Worm (Caenorhabditis elegans) whole organism, early embryonic: Measurements from ENCODE around the gene lin-14.

Source experiments
- B0310.2 ChIP-seq: sonication (generic microtip); optimal IDR thresholded peaks from 2 replicates; lab custom pipeline; 2016; ENCODE audit warnings: mild to moderate bottlenecking, missing genetic modification characterization, missing compliant biosample characterization
- F13C5.2 ChIP-seq: sonication (generic microtip); optimal IDR thresholded peaks from 2 replicates; lab custom pipeline; 2017; ENCODE audit warnings: mild to moderate bottlenecking, missing genetic modification characterization, inconsistent platforms, missing compliant biosample characterization
- aly-1 ChIP-seq: sonication (generic microtip); optimal IDR thresholded peaks from 2 replicates; lab custom pipeline; 2016; ENCODE audit warnings: missing genetic modification characterization, missing compliant biosample characterization
- ama-1 ChIP-seq: fragments of 150-350 bp; optimal IDR thresholded peaks from 2 replicates; lab custom pipeline; 2014
- ceh-13 ChIP-seq: fragments of 200-800 bp; sonication (Bioruptor generic); optimal IDR thresholded peaks from 2 replicates; lab custom pipeline; 2018; ENCODE audit warnings: mild to moderate bottlenecking, missing genetic modification characterization, missing compliant biosample characterization
- ceh-36 ChIP-seq: sonication (generic microtip); optimal IDR thresholded peaks from 2 replicates; lab custom pipeline; 2016; ENCODE audit warnings: missing genetic modification characterization, inconsistent platforms, missing compliant biosample characterization
- ets-7 ChIP-seq: sonication (generic microtip); optimal IDR thresholded peaks from 2 replicates; lab custom pipeline; 2016; ENCODE audit warnings: missing genotype, missing genetic modification characterization, missing compliant biosample characterization
- flt-1 ChIP-seq: fragments of 200-800 bp; sonication (Bioruptor generic); IDR thresholded peaks from 2 replicates; pipeline ENCODE4 v1.3.6; 2022; ENCODE audit warnings: missing genetic modification characterization, missing compliant biosample characterization
- hmbx-1 ChIP-seq: sonication (generic microtip); optimal IDR thresholded peaks from 2 replicates; lab custom pipeline; 2016; ENCODE audit warnings: mild to moderate bottlenecking, missing genetic modification characterization, missing compliant biosample characterization
- hmg-4 ChIP-seq: fragments of 200-800 bp; sonication (Bioruptor generic); optimal IDR thresholded peaks from 2 replicates; lab custom pipeline; 2018; ENCODE audit warnings: mild to moderate bottlenecking, missing genetic modification characterization, missing compliant biosample characterization
- hnd-1 ChIP-seq: sonication (generic microtip); optimal IDR thresholded peaks from 2 replicates; lab custom pipeline; 2016; ENCODE audit warnings: missing genetic modification characterization, missing compliant biosample characterization
- pes-1 ChIP-seq: fragments of 200-800 bp; sonication (Bioruptor generic); IDR thresholded peaks from 2 replicates; pipeline ENCODE4 v1.3.6; 2022; ENCODE audit warnings: missing genetic modification reagents, missing genetic modification characterization, missing compliant biosample characterization
- scrt-1 ChIP-seq: fragments of 200-800 bp; sonication (Bioruptor generic); IDR thresholded peaks from 2 replicates; pipeline ENCODE4 v1.3.6; 2022; ENCODE audit warnings: missing genetic modification characterization, missing compliant biosample characterization
- sea-1 ChIP-seq: fragments of 200-800 bp; sonication (Bioruptor generic); conservative IDR thresholded peaks from 2 replicates; pipeline ENCODE4 v1.3.6; 2022; ENCODE audit warnings: missing genetic modification characterization, missing compliant biosample characterization
- tbx-11 ChIP-seq: fragments of 200-800 bp; sonication (Bioruptor generic); IDR thresholded peaks from 2 replicates; pipeline ENCODE4 v1.3.6; 2022; ENCODE audit warnings: missing genetic modification characterization, missing compliant biosample characterization
- tbx-37 ChIP-seq: fragments of 200-800 bp; sonication (Bioruptor generic); conservative IDR thresholded peaks from 2 replicates; pipeline ENCODE4 v1.3.6; 2022; ENCODE audit warnings: missing genetic modification reagents, missing genetic modification characterization, missing compliant biosample characterization
- tra-4 ChIP-seq: sonication (generic microtip); optimal IDR thresholded peaks from 2 replicates; lab custom pipeline; 2017; ENCODE audit warnings: missing genetic modification characterization, missing compliant biosample characterization

Gene lin-14

ce11 chrX:11498871-11499270 lies 33.5 kb downstream of the lin-14 start:
- TF ChIP-seq tbx-11 = no peak
- no peak for TF ChIP-seq hnd-1 (tag; lab: Kevin White, UChicago)

ce11 chrX:11499738-11500137 lies 34.4 kb downstream of the lin-14 start, which contains the start of gene T25C12.3:
TSS of gene T25C12.3 (minus strand) at chrX:11499999.
- TF ChIP-seq ceh-13 = no peak
- TF ChIP-seq pes-1 (GFP tag; lab: Robert Waterston, UW) = no peak
- no peak for TF ChIP-seq hnd-1 (tag; lab: Kevin White, UChicago)
- TF ChIP-seq sea-1 = no peak

ce11 chrX:11500589-11500988 lies 35.2 kb downstream of the lin-14 start:
- no peak for TF ChIP-seq aly-1 (tag; lab: Kevin White, UChicago)
- no peak for TF ChIP-seq ceh-36 (tag; lab: Kevin White, UChicago)
- TF ChIP-seq pes-1 (GFP tag; lab: Robert Waterston, UW) = no peak
- no peak for TF ChIP-seq B0310.2 (tag; lab: Kevin White, UChicago)
- TF ChIP-seq ets-7 (tag; lab: Kevin White, UChicago) = no peak
- no peak for TF ChIP-seq tbx-37
- TF ChIP-seq F13C5.2 = no peak
- TF ChIP-seq scrt-1 = no peak
- no peak for TF ChIP-seq tra-4 (tag; lab: Kevin White, UChicago)
- TF ChIP-seq hnd-1 (tag; lab: Kevin White, UChicago) = no peak
- no peak for TF ChIP-seq flt-1 (GFP tag; lab: Robert Waterston, UW)
- no peak for TF ChIP-seq sea-1
- TF ChIP-seq ceh-13 = no peak
- no peak for TF ChIP-seq tbx-11
- TF ChIP-seq ama-1 (lab: Kevin White, UChicago) = no peak
- TF ChIP-seq hmg-4 (GFP tag; lab: Kevin White, UChicago) = no peak
- TF ChIP-seq hmbx-1 (tag; lab: Kevin White, UChicago) = no peak

ce11 chrX:11501967-11502366 lies 36.6 kb downstream of the lin-14 start, which contains the start of gene F29G6.1:
TSS of gene F29G6.1 (plus strand) at chrX:11502267.
- TF ChIP-seq tra-4 (tag; lab: Kevin White, UChicago) (no peak), flt-1 (GFP tag; lab: Robert Waterston, UW) (no peak), hnd-1 (tag; lab: Kevin White, UChicago) (no peak), hmg-4 (GFP tag; lab: Kevin White, UChicago) (no peak), ets-7 (tag; lab: Kevin White, UChicago) (no peak), ama-1 (lab: Kevin White, UChicago) (no peak), sea-1 (no peak), pes-1 (GFP tag; lab: Robert Waterston, UW) (no peak), ceh-13 (no peak), F13C5.2 (no peak), scrt-1 (no peak), hmbx-1 (tag; lab: Kevin White, UChicago) (no peak), aly-1 (tag; lab: Kevin White, UChicago) (no peak), tbx-11 (no peak), ceh-36 (tag; lab: Kevin White, UChicago) (no peak), B0310.2 (tag; lab: Kevin White, UChicago) (no peak), tbx-37 (no peak)

- TF ChIP-seq flt-1 (GFP tag; lab: Robert Waterston, UW) = no peak
- TF ChIP-seq hmg-4 (GFP tag; lab: Kevin White, UChicago) = no peak
- no peak for TF ChIP-seq tbx-37
- no peak for TF ChIP-seq F13C5.2
- TF ChIP-seq ceh-36 (tag; lab: Kevin White, UChicago) = no peak
- no peak for TF ChIP-seq ama-1 (lab: Kevin White, UChicago)
- TF ChIP-seq ceh-13 = no peak
- TF ChIP-seq tbx-11 = no peak
- TF ChIP-seq tra-4 (tag; lab: Kevin White, UChicago) = no peak
- TF ChIP-seq aly-1 (tag; lab: Kevin White, UChicago) = no peak
- no peak for TF ChIP-seq hnd-1 (tag; lab: Kevin White, UChicago)
- TF ChIP-seq hmbx-1 (tag; lab: Kevin White, UChicago) = no peak
- TF ChIP-seq sea-1 = no peak
- no peak for TF ChIP-seq pes-1 (GFP tag; lab: Robert Waterston, UW)
- TF ChIP-seq scrt-1 = no peak
- TF ChIP-seq B0310.2 (tag; lab: Kevin White, UChicago) = no peak
Observed at ce11 chrX:11507836-11508235, 42.5 kb downstream of the lin-14 start.

- TF ChIP-seq sea-1 (no peak), hmg-4 (GFP tag; lab: Kevin White, UChicago) (no peak)
Observed at ce11 chrX:11509547-11509946, 44.2 kb downstream of the lin-14 start.

ce11 chrX:11511231-11511630 lies 45.9 kb downstream of the lin-14 start, which contains the start of gene ccdc-149:
TSS of gene ccdc-149 (minus strand) at chrX:11511451.
- no peak for TF ChIP-seq scrt-1
- no peak for TF ChIP-seq hnd-1 (tag; lab: Kevin White, UChicago)
- no peak for TF ChIP-seq B0310.2 (tag; lab: Kevin White, UChicago)
- no peak for TF ChIP-seq aly-1 (tag; lab: Kevin White, UChicago)
- TF ChIP-seq hmg-4 (GFP tag; lab: Kevin White, UChicago) = no peak
- no peak for TF ChIP-seq tra-4 (tag; lab: Kevin White, UChicago)
- TF ChIP-seq ets-7 (tag; lab: Kevin White, UChicago) = no peak
- no peak for TF ChIP-seq pes-1 (GFP tag; lab: Robert Waterston, UW)
- TF ChIP-seq tbx-37 = no peak

ce11 chrX:11515381-11515780 lies 50.0 kb downstream of the lin-14 start:
- TF ChIP-seq aly-1 (tag; lab: Kevin White, UChicago) (no peak), flt-1 (GFP tag; lab: Robert Waterston, UW) (no peak), ets-7 (tag; lab: Kevin White, UChicago) (no peak), F13C5.2 (no peak), tbx-37 (no peak), B0310.2 (tag; lab: Kevin White, UChicago) (no peak), ceh-13 (no peak), hmg-4 (GFP tag; lab: Kevin White, UChicago) (no peak)
